Worm (Caenorhabditis elegans): ENCODE results near the gene Y51H4A.941.
A peak's percentile ranks its signal among the peaks of the same experiment; 100 is the strongest.
"Not testable (repeated sequence)": the region's sequence is repeated elsewhere in the genome, so short reads cannot be mapped to it uniquely, and the experiment has no call there.

Gene Y51H4A.941

DNA sequence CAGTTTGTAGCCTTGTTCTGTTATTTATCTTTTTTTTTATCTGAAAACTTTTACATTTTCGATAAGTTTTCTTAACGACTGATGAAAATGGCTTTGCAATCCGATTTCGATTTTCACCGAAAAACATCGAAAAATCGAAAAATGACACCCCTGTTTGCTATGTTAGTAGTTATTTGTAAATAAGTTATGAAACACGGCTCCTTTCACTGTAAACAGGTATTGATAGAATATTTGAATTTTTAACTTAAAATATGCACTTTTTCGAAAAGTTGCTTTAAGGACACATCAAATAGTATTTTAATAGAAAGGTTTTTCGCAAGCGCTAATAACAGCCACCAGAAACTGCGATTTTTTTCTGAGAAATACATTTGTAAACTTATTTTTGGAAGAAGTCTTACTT, 2.0 kb upstream of the Y51H4A.941 start:
- TF ChIP-seq pros-1 (tag; optimal IDR thresholded peaks at IDR 0.05) (no peak), pag-3 (tag; optimal IDR thresholded peaks at IDR 0.05; ENCODE audit: borderline replicate concordance) (no peak), ceh-45 (GFP tag; IDR thresholded peaks at IDR 0.05) (no peak), fkh-6 (tag; optimal IDR thresholded peaks at IDR 0.05) (no peak), pha-4 (tag; optimal IDR thresholded peaks at IDR 0.05) (no peak), ceh-30 (tag; optimal IDR thresholded peaks at IDR 0.05) (no peak), ceh-18 (tag; optimal IDR thresholded peaks at IDR 0.05) (no peak), C08G9.2 (tag; optimal IDR thresholded peaks at IDR 0.05) (no peak), ceh-19 (GFP tag; optimal IDR thresholded peaks at IDR 0.05) (no peak), elt-2 (tag; optimal IDR thresholded peaks at IDR 0.05) (no peak), ceh-6 (GFP tag; optimal IDR thresholded peaks at IDR 0.05) (no peak), K02D7.2 (tag; optimal IDR thresholded peaks at IDR 0.05) (no peak), unc-3 (GFP tag; conservative IDR thresholded peaks at IDR 0.05) (no peak), unc-3 (tag; optimal IDR thresholded peaks at IDR 0.05) (no peak), C38D4.7 (GFP tag; optimal IDR thresholded peaks at IDR 0.05) (no peak), syd-9 (tag; optimal IDR thresholded peaks at IDR 0.05) (no peak), madf-2 (tag; optimal IDR thresholded peaks at IDR 0.05) (no peak), tbx-2 (tag; optimal IDR thresholded peaks at IDR 0.05) (no peak), ttx-3 (tag; optimal IDR thresholded peaks at IDR 0.05) (no peak)

DNA sequence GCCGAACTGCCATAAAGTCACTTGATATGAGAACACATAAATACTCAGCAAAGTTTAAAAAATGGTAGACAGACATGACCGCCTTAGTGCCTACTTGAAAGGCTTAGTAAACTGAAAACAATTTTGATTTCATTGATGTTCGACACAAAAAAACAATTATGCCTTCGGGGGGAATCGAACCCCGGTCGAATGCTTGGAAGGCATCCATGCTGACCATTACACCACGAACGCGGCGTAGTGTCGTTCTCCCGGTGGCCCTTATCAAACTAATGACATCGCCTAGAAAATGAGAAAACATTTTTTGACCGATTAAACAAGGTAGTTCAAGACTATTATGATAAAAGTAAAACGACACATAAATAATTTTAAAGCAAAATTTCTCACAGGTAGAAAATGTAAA, 10.2 kb downstream of the Y51H4A.941 start:
- TF ChIP-seq ceh-14 (tag; optimal IDR thresholded peaks at IDR 0.05) (no peak), sox-4 (tag; optimal IDR thresholded peaks at IDR 0.05) (peak; percentile 1), ceh-22 (tag; optimal IDR thresholded peaks at IDR 0.05) (no peak), nfya-1 (tag; optimal IDR thresholded peaks at IDR 0.05) (peak; percentile 15), ceh-9 (tag; optimal IDR thresholded peaks at IDR 0.05) (no peak), ceh-19 (GFP tag; optimal IDR thresholded peaks at IDR 0.05) (peak; percentile 33), C38D4.7 (GFP tag; optimal IDR thresholded peaks at IDR 0.05) (peak; percentile 19), pax-1 (tag; optimal IDR thresholded peaks at IDR 0.05) (no peak), C08G9.2 (tag; optimal IDR thresholded peaks at IDR 0.05) (peak; percentile 7), sox-2 (GFP tag; IDR thresholded peaks at IDR 0.05) (no peak), elt-2 (tag; optimal IDR thresholded peaks at IDR 0.05) (peak; percentile 47), ceh-6 (GFP tag; optimal IDR thresholded peaks at IDR 0.05) (peak; percentile 34), che-1 (tag; optimal IDR thresholded peaks at IDR 0.05) (peak; percentile 31), nhr-232 (tag; optimal IDR thresholded peaks at IDR 0.05) (peak; percentile 32), unc-3 (GFP tag; conservative IDR thresholded peaks at IDR 0.05) (0 out of 2 replicates have a peak, but pooled peaks have one; percentile 32), unc-3 (tag; optimal IDR thresholded peaks at IDR 0.05) (no peak), gmeb-2 (tag; optimal IDR thresholded peaks at IDR 0.05) (no peak), madf-2 (tag; optimal IDR thresholded peaks at IDR 0.05) (peak; percentile 48), tbx-2 (tag; optimal IDR thresholded peaks at IDR 0.05) (peak; percentile 7), ttx-3 (tag; optimal IDR thresholded peaks at IDR 0.05) (peak; percentile 29)

DNA sequence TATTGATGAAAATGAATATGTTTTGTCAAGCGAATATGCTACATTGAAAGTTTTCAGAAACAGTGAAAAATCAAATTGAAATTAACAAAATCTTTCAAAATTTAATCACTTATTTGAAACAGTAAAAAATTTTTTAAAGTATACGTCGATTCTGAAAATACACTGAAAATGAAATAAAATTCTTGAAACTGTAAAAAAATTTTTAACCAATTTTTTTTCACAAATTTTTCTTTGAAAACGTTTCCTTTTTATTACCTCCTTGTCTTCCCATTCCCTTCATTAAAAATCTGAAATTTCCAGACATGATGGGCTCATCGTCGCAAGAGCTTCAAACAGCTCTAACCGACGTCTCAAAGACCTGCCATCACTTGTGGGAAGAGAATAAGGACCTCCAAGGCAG, 30.4 kb downstream of the Y51H4A.941 start, which contains the start of gene sta-1:
sta-1 (plus strand) TSS at position 301 of the 400 bp plus-strand sequence.
- not testable (repeated sequence) for TF ChIP-seq mec-3 (tag; optimal IDR thresholded peaks at IDR 0.05; ENCODE audit: borderline replicate concordance); odd-2 (tag; optimal IDR thresholded peaks at IDR 0.05); pax-1 (tag; optimal IDR thresholded peaks at IDR 0.05)

- peak; percentile 67 for TF ChIP-seq tbx-2 (tag; optimal IDR thresholded peaks at IDR 0.05)
- peak; percentile 55 for TF ChIP-seq ceh-18 (tag; optimal IDR thresholded peaks at IDR 0.05)
- TF ChIP-seq ceh-31 (tag; optimal IDR thresholded peaks at IDR 0.05), result peak; percentile 52
- TF ChIP-seq dve-1 (tag; optimal IDR thresholded peaks at IDR 0.05), result peak; percentile 8
- TF ChIP-seq C38D4.7 (GFP tag; optimal IDR thresholded peaks at IDR 0.05), result no peak
- no peak for TF ChIP-seq ztf-16 (tag; optimal IDR thresholded peaks at IDR 0.05)
- no peak for TF ChIP-seq mec-3 (tag; optimal IDR thresholded peaks at IDR 0.05; ENCODE audit: borderline replicate concordance)
- TF ChIP-seq elt-2 (tag; optimal IDR thresholded peaks at IDR 0.05), result peak; percentile 6
- TF ChIP-seq unc-42 (tag; optimal IDR thresholded peaks at IDR 0.05), result peak; percentile 27
- no peak for TF ChIP-seq ama-1 (optimal IDR thresholded peaks at IDR 0.05)
- TF ChIP-seq nfya-1 (tag; optimal IDR thresholded peaks at IDR 0.05), result peak; percentile 60
- TF ChIP-seq ceh-14 (tag; optimal IDR thresholded peaks at IDR 0.05), result peak; percentile 64
Observed at ce11 chrIV:16663591-16663990, 30.9 kb downstream of the Y51H4A.941 start.
